Fruit fly (Drosophila melanogaster): ENCODE measurements around the gene Grl36a.

dm6 chr2L:17227102-17227501, 45.4 kb downstream of the Grl36a start:
- no peak for TF ChIP-seq ss (GFP tag; optimal IDR thresholded peaks at IDR 0.05)
- TF ChIP-seq acj6 (GFP tag; optimal IDR thresholded peaks at IDR 0.05) = no peak
- no peak for TF ChIP-seq CG6854 (GFP tag; optimal IDR thresholded peaks at IDR 0.05)
